Worm (Caenorhabditis elegans) whole organism, L1 larva: ENCODE measurements around the gene T01G6.1.

Source experiments
- ceh-82 ChIP-seq, 3 experiments: fragments of 150-350 bp in 1 of 3; sonication (generic microtip) in 2 of 3; optimal IDR thresholded peaks; 2 replicates each; lab custom pipeline; 2014 to 2017; ENCODE audit warnings: missing biosample characterization in 3 of 3, missing genetic modification characterization in 3 of 3
- elt-3 ChIP-seq, 6 experiments: fragments of 150-350 bp in 1 of 6; sonication (generic microtip); optimal IDR thresholded peaks; 2 replicates each; lab custom pipeline; 2017 to 2018; ENCODE audit warnings: missing biosample characterization in 6 of 6, missing genetic modification characterization in 6 of 6, inconsistent platforms in 1 of 6
- fkh-10 ChIP-seq: sonication (generic microtip); optimal IDR thresholded peaks from 2 replicates; lab custom pipeline; 2017; ENCODE audit warnings: missing biosample characterization, missing genetic modification reagents, missing genetic modification characterization
- lsy-2 ChIP-seq, 2 experiments: fragments of 150-350 bp; optimal IDR thresholded peaks; 2 replicates each; lab custom pipeline; 2014; ENCODE audit warnings: missing biosample characterization in 2 of 2, missing genetic modification characterization in 2 of 2
- mep-1 ChIP-seq: fragments of 150-350 bp; optimal IDR thresholded peaks from 2 replicates; lab custom pipeline; 2014; ENCODE audit warnings: missing biosample characterization, missing genetic modification characterization
- nhr-237 ChIP-seq: fragments of 150-350 bp; optimal IDR thresholded peaks from 2 replicates; lab custom pipeline; 2014; ENCODE audit warnings: missing biosample characterization, missing genetic modification characterization
- skn-1 ChIP-seq: fragments of 150-350 bp; optimal IDR thresholded peaks from 2 replicates; lab custom pipeline; 2014; ENCODE audit warnings: missing biosample characterization, missing genetic modification characterization
- snpc-4 ChIP-seq: fragments of 150-350 bp; optimal IDR thresholded peaks from 2 replicates; lab custom pipeline; 2014; ENCODE audit warnings: missing biosample characterization, missing genetic modification characterization
- tbx-2 ChIP-seq: sonication (generic microtip); optimal IDR thresholded peaks from 2 replicates; lab custom pipeline; 2016; ENCODE audit warnings: missing genetic modification characterization, missing compliant biosample characterization
- unc-62 ChIP-seq: fragments of 150-350 bp; optimal IDR thresholded peaks from 2 replicates; lab custom pipeline; 2014; ENCODE audit warnings: missing biosample characterization, missing genetic modification reagents, missing genetic modification characterization
- ztf-4 ChIP-seq: fragments of 150-350 bp; optimal IDR thresholded peaks from 2 replicates; lab custom pipeline; 2014; ENCODE audit warnings: missing biosample characterization, missing genetic modification characterization

- no peak for TF ChIP-seq skn-1 (tag; lab: Kevin White, UChicago)
- TF ChIP-seq elt-3 (tag; optimal IDR thresholded peaks at IDR 0.05; lab: Kevin White, UChicago) = peak in 2 of 6 experiments; percentile 25 to 44
- no peak for TF ChIP-seq fkh-10 (GFP tag; lab: Kevin White, UChicago)
- no peak for TF ChIP-seq tbx-2
- no peak for TF ChIP-seq ztf-4 (tag; lab: Kevin White, UChicago)
- no peak for TF ChIP-seq nhr-237 (tag; lab: Kevin White, UChicago)
- TF ChIP-seq mep-1 (tag; lab: Kevin White, UChicago) = peak; percentile 54
- TF ChIP-seq unc-62 (GFP tag; lab: Kevin White, UChicago) = no peak
- no peak for TF ChIP-seq ceh-82 (tag; optimal IDR thresholded peaks at IDR 0.05; lab: Kevin White, UChicago)
- TF ChIP-seq lsy-2 (tag; optimal IDR thresholded peaks at IDR 0.05; lab: Kevin White, UChicago) = peak in 1 of 2 experiments; percentile 0
- no peak for TF ChIP-seq snpc-4 (tag; lab: Kevin White, UChicago)
Measured at ce11 chrV:534176-534575, 36.7 kb downstream of the T01G6.1 start, which contains the start of gene nhr-132.
